Fruit fly (Drosophila melanogaster) whole organism, adult: ENCODE data around the gene Cdk1.

Experiments used
- CG11617 ChIP-seq: fragments of 200-800 bp; sonication (Bioruptor generic); optimal IDR thresholded peaks from 2 replicates; lab custom pipeline; 2017; ENCODE audit warnings: mild to moderate bottlenecking, missing biosample characterization, missing genetic modification reagents, missing genetic modification characterization
- CG12768 ChIP-seq: fragments of 200-800 bp; sonication (Bioruptor generic); optimal IDR thresholded peaks from 2 replicates; lab custom pipeline; 2017; ENCODE audit warnings: missing biosample characterization, missing genetic modification characterization, mild to moderate bottlenecking, moderate library complexity, missing genetic modification reagents
- CG14711 ChIP-seq: fragments of 200-800 bp; sonication (Bioruptor generic); optimal IDR thresholded peaks from 2 replicates; lab custom pipeline; 2018; ENCODE audit warnings: missing biosample characterization, mild to moderate bottlenecking, missing genetic modification characterization, moderate library complexity
- CG1620 ChIP-seq: fragments of 200-800 bp; sonication (Bioruptor generic); optimal IDR thresholded peaks from 2 replicates; lab custom pipeline; 2016; ENCODE audit warnings: missing biosample characterization, missing genetic modification characterization
- CG33017 ChIP-seq: fragments of 200-800 bp; sonication (Bioruptor generic); optimal IDR thresholded peaks from 2 replicates; lab custom pipeline; 2018; ENCODE audit warnings: missing biosample characterization, mild to moderate bottlenecking, missing genetic modification characterization, moderate library complexity
- CG5204 ChIP-seq: fragments of 200-800 bp; sonication (Bioruptor generic); optimal IDR thresholded peaks from 2 replicates; lab custom pipeline; 2016; ENCODE audit warnings: missing biosample characterization, missing genetic modification characterization
- CG7045 ChIP-seq: fragments of 200-800 bp; sonication (Bioruptor generic); optimal IDR thresholded peaks from 2 replicates; lab custom pipeline; 2017; ENCODE audit warnings: missing biosample characterization, mild to moderate bottlenecking, missing genetic modification characterization
- CG7101 ChIP-seq: fragments of 200-800 bp; sonication (Bioruptor generic); optimal IDR thresholded peaks from 2 replicates; lab custom pipeline; 2018; ENCODE audit warnings: missing biosample characterization, mild to moderate bottlenecking, missing genetic modification characterization, moderate library complexity
- Clk ChIP-seq: fragments of 200-800 bp; sonication (Bioruptor generic); optimal IDR thresholded peaks from 2 replicates; lab custom pipeline; 2017; ENCODE audit warnings: missing biosample characterization, missing genetic modification characterization
- Crg-1 ChIP-seq: fragments of 200-800 bp; sonication (Bioruptor generic); optimal IDR thresholded peaks from 2 replicates; lab custom pipeline; 2016; ENCODE audit warnings: missing biosample characterization, missing genetic modification characterization
- Hr96 ChIP-seq: fragments of 200-800 bp; sonication (Bioruptor generic); optimal IDR thresholded peaks from 2 replicates; lab custom pipeline; 2016; ENCODE audit warnings: missing biosample characterization, missing genetic modification characterization
- Mnt ChIP-seq: fragments of 200-800 bp; sonication (Bioruptor generic); optimal IDR thresholded peaks from 2 replicates; lab custom pipeline; 2016; ENCODE audit warnings: missing biosample characterization, mild to moderate bottlenecking, missing genetic modification characterization
- bab1 ChIP-seq: fragments of 200-800 bp; sonication (Bioruptor generic); optimal IDR thresholded peaks from 3 replicates; lab custom pipeline; 2019; ENCODE audit warnings: missing biosample characterization, mild to moderate bottlenecking, missing genetic modification characterization, moderate library complexity
- cic ChIP-seq: fragments of 200-800 bp; sonication (Bioruptor generic); optimal IDR thresholded peaks from 2 replicates; lab custom pipeline; 2017; ENCODE audit warnings: missing biosample characterization, mild to moderate bottlenecking, missing genetic modification characterization, moderate library complexity
- cnc ChIP-seq, 2 experiments: fragments of >200 bp; optimal IDR thresholded peaks; 2 replicates each; lab custom pipeline; 2017
- kay ChIP-seq: fragments of 200-800 bp; sonication (Bioruptor generic); peaks from one replicate; lab custom pipeline; 2016; ENCODE audit warnings: missing biosample characterization, missing genetic modification characterization, borderline replicate concordance
- ovo ChIP-seq: fragments of 200-800 bp; sonication (Bioruptor generic); optimal IDR thresholded peaks from 2 replicates; lab custom pipeline; 2016; ENCODE audit warnings: missing biosample characterization, missing genetic modification characterization
- pad ChIP-seq: fragments of 200-800 bp; sonication (Bioruptor generic); optimal IDR thresholded peaks from 3 replicates; lab custom pipeline; 2017; ENCODE audit warnings: missing biosample characterization, missing genetic modification characterization, mild to moderate bottlenecking, moderate library complexity, missing genetic modification reagents
- tj ChIP-seq: fragments of 200-800 bp; sonication (Bioruptor generic); optimal IDR thresholded peaks from 3 replicates; lab custom pipeline; 2017; ENCODE audit warnings: missing biosample characterization, mild to moderate bottlenecking, missing genetic modification characterization, moderate library complexity
- toe ChIP-seq: fragments of 200-800 bp; sonication (Bioruptor generic); optimal IDR thresholded peaks from 2 replicates; lab custom pipeline; 2016; ENCODE audit warnings: missing biosample characterization, missing genetic modification characterization

Cdk1 gene

dm6 chr2L:10408122-10408576 is 22.1 kb upstream of the Cdk1 start, which contains the start of the genes Ip259 and RpS27A:
TSS of gene Ip259 (plus strand) at chr2L:10408352.
TSS of gene RpS27A (plus strand) at chr2L:10408352.
- TF ChIP-seq toe (GFP tag; lab: Kevin White, UChicago) (no peak), CG7101 (tag; lab: Kevin White, UChicago) (peak; percentile 87), cic (GFP tag; lab: Kevin White, UChicago) (no peak), ovo (GFP tag; lab: Kevin White, UChicago) (no peak), CG12768 (GFP tag; lab: Kevin White, UChicago) (peak; percentile 80), CG5204 (GFP tag; lab: Kevin White, UChicago) (no peak), Clk (peak; percentile 74), CG11617 (GFP tag; lab: Kevin White, UChicago) (peak; percentile 86), Crg-1 (peak; percentile 83), CG7045 (peak; percentile 80), cnc (optimal IDR thresholded peaks at IDR 0.05; lab: Kevin White, UChicago) (no peak), Hr96 (no peak), kay (GFP tag; lab: Kevin White, UChicago) (peak; percentile 54), tj (GFP tag; lab: Kevin White, UChicago) (peak; percentile 53), bab1 (GFP tag; lab: Kevin White, UChicago) (peak; percentile 73), Mnt (GFP tag; lab: Kevin White, UChicago) (peak; percentile 90), CG1620 (GFP tag; lab: Kevin White, UChicago) (peak; percentile 83), CG14711 (tag; lab: Kevin White, UChicago) (peak; percentile 60), pad (GFP tag; lab: Kevin White, UChicago) (peak; percentile 64), CG33017 (peak; percentile 59)

- TF ChIP-seq Clk (no peak), CG12768 (GFP tag; lab: Kevin White, UChicago) (no peak), CG7101 (tag; lab: Kevin White, UChicago) (no peak), tj (GFP tag; lab: Kevin White, UChicago) (no peak), Hr96 (no peak), CG11617 (GFP tag; lab: Kevin White, UChicago) (no peak), CG5204 (GFP tag; lab: Kevin White, UChicago) (no peak), toe (GFP tag; lab: Kevin White, UChicago) (no peak), CG33017 (no peak), bab1 (GFP tag; lab: Kevin White, UChicago) (no peak), ovo (GFP tag; lab: Kevin White, UChicago) (no peak), Mnt (GFP tag; lab: Kevin White, UChicago) (no peak)
These were observed 19.1 kb upstream of the Cdk1 start, which contains the start of the genes CG17768, LSm-4 and Ir31a for dm6 chr2L:10405008-10405654. TSS of gene CG17768 (minus strand) at chr2L:10405203. TSS of gene LSm-4 (minus strand) at chr2L:10405203. TSS of gene Ir31a (plus strand) at chr2L:10405565.

- TF ChIP-seq ovo (GFP tag; lab: Kevin White, UChicago) (no peak), tj (GFP tag; lab: Kevin White, UChicago) (no peak), CG5204 (GFP tag; lab: Kevin White, UChicago) (no peak), CG7101 (tag; lab: Kevin White, UChicago) (no peak), bab1 (GFP tag; lab: Kevin White, UChicago) (peak; percentile 39), pad (GFP tag; lab: Kevin White, UChicago) (no peak), cic (GFP tag; lab: Kevin White, UChicago) (no peak), kay (GFP tag; lab: Kevin White, UChicago) (peak; percentile 86), Hr96 (no peak), CG1620 (GFP tag; lab: Kevin White, UChicago) (no peak), CG33017 (no peak), CG14711 (tag; lab: Kevin White, UChicago) (no peak), CG12768 (GFP tag; lab: Kevin White, UChicago) (no peak), CG7045 (no peak)
These were observed 17.8 kb upstream of the Cdk1 start for dm6 chr2L:10403803-10404315.

dm6 chr2L:10396877-10397587 is 11.0 kb upstream of the Cdk1 start:
- peak; percentile 59 for TF ChIP-seq cic (GFP tag; lab: Kevin White, UChicago)
- no peak for TF ChIP-seq CG1620 (GFP tag; lab: Kevin White, UChicago)
- TF ChIP-seq tj (GFP tag; lab: Kevin White, UChicago): peak; percentile 84
- TF ChIP-seq Mnt (GFP tag; lab: Kevin White, UChicago): peak; percentile 65
- peak; percentile 99 for TF ChIP-seq kay (GFP tag; lab: Kevin White, UChicago)

- TF ChIP-seq Hr96 (no peak), Mnt (GFP tag; lab: Kevin White, UChicago) (no peak), CG7045 (no peak), kay (GFP tag; lab: Kevin White, UChicago) (no peak), CG33017 (no peak), Crg-1 (no peak), Clk (no peak), CG14711 (tag; lab: Kevin White, UChicago) (no peak), CG7101 (tag; lab: Kevin White, UChicago) (no peak)
These were observed 10.4 kb upstream of the Cdk1 start, which contains the start of gene Cnot4 for dm6 chr2L:10396488-10396824. TSS of gene Cnot4 (plus strand) at chr2L:10396716.
